Fruit fly (Drosophila melanogaster) whole organism, wandering third instar larva: ENCODE data around the gene CG2861.

Experiments used
- Abd-B ChIP-seq: fragments of >200 bp; optimal IDR thresholded peaks from 2 replicates; lab custom pipeline; 2017; ENCODE audit warnings: missing biosample characterization, missing genetic modification characterization
- CG9705 ChIP-seq: fragments of 200-800 bp; sonication (Bioruptor generic); optimal IDR thresholded peaks from 2 replicates; lab custom pipeline; 2018; ENCODE audit warnings: missing biosample characterization, mild to moderate bottlenecking, missing genetic modification characterization
- CrebA ChIP-seq: fragments of 200-800 bp; sonication (Bioruptor generic); optimal IDR thresholded peaks from 2 replicates; lab custom pipeline; 2016; ENCODE audit warnings: missing biosample characterization, mild to moderate bottlenecking, missing genetic modification characterization, borderline replicate concordance
- Dif ChIP-seq: fragments of 200-275, 200-300 bp; sonication (Bioruptor generic); optimal IDR thresholded peaks from 2 replicates; lab custom pipeline; 2018; ENCODE audit warnings: missing biosample characterization, missing genetic modification characterization; ENCODE audit not compliant: partially characterized antibody
- GATAd ChIP-seq: sonication (Bioruptor generic); optimal IDR thresholded peaks from 2 replicates; lab custom pipeline; 2016; ENCODE audit warnings: missing biosample characterization, missing genetic modification characterization
- HLH106 ChIP-seq: fragments of 200-800 bp; optimal IDR thresholded peaks from 3 replicates; lab custom pipeline; 2019; ENCODE audit warnings: missing biosample characterization, mild to moderate bottlenecking, missing genetic modification characterization, moderate library complexity
- Hr78 ChIP-seq: fragments of >200 bp; optimal IDR thresholded peaks from 2 replicates; lab custom pipeline; 2017; ENCODE audit warnings: missing biosample characterization, missing genetic modification characterization
- Hr83 ChIP-seq: fragments of 200-300 bp; sonication (Bioruptor generic); optimal IDR thresholded peaks from 2 replicates; lab custom pipeline; 2016; ENCODE audit warnings: missing biosample characterization, mild to moderate bottlenecking, missing genetic modification characterization, moderate library complexity; ENCODE audit not compliant: poor library complexity, severe bottlenecking
- Jra ChIP-seq: sonication (Bioruptor generic); optimal IDR thresholded peaks from 2 replicates; lab custom pipeline; 2016; ENCODE audit warnings: missing biosample characterization, missing genetic modification characterization
- Mio ChIP-seq: sonication (Bioruptor generic); optimal IDR thresholded peaks from 2 replicates; lab custom pipeline; 2016; ENCODE audit warnings: missing biosample characterization, missing genetic modification characterization
- N ChIP-seq: fragments of >200 bp; optimal IDR thresholded peaks from 2 replicates; lab custom pipeline; 2018; ENCODE audit warnings: missing biosample characterization, missing external identifiers, missing genetic modification characterization
- OdsH ChIP-seq: fragments of 200-800 bp; sonication (Bioruptor generic); optimal IDR thresholded peaks from 2 replicates; lab custom pipeline; 2016; ENCODE audit warnings: missing biosample characterization, mild to moderate bottlenecking, missing genetic modification characterization
- Rel ChIP-seq, 2 experiments: fragments of 200-800 bp; sonication (Bioruptor generic) in 1 of 2; optimal IDR thresholded peaks; 2 replicates in 1 of 2; 3 replicates in 1 of 2; lab custom pipeline; 2016 to 2019; ENCODE audit warnings: mild to moderate bottlenecking in 2 of 2, missing biosample characterization in 2 of 2, missing genetic modification characterization in 2 of 2, moderate library complexity in 1 of 2
- Vsx2 ChIP-seq: fragments of 200-300, 225-300 bp; sonication (Bioruptor generic); optimal IDR thresholded peaks from 2 replicates; lab custom pipeline; 2018; ENCODE audit warnings: missing biosample characterization, missing genetic modification characterization; ENCODE audit not compliant: partially characterized antibody
- br ChIP-seq: fragments of 200-800 bp; sonication (Bioruptor generic); optimal IDR thresholded peaks from 2 replicates; lab custom pipeline; 2016; ENCODE audit warnings: missing biosample characterization, missing genetic modification characterization
- brk ChIP-seq: fragments of 200-800 bp; sonication (Bioruptor generic); optimal IDR thresholded peaks from 2 replicates; lab custom pipeline; 2016; ENCODE audit warnings: missing biosample characterization, mild to moderate bottlenecking, missing genetic modification characterization
- dl ChIP-seq, 2 experiments: fragments of 175-275, 200-275 bp in 1 of 2; fragments of 200-275 bp in 1 of 2; sonication (Bioruptor generic); optimal IDR thresholded peaks; lab custom pipeline; 2018; ENCODE audit warnings: mild to moderate bottlenecking in 2 of 2, missing biosample characterization in 2 of 2, missing genetic modification characterization in 2 of 2, moderate library complexity in 2 of 2; ENCODE audit not compliant: partially characterized antibody in 2 of 2, insufficient read depth in 1 of 2
- dmrt93B ChIP-seq: fragments of 200-800 bp; sonication (Bioruptor generic); optimal IDR thresholded peaks from 2 replicates; lab custom pipeline; 2018; ENCODE audit warnings: missing biosample characterization, mild to moderate bottlenecking, missing genetic modification characterization
- dsf ChIP-seq: sonication (Bioruptor generic); optimal IDR thresholded peaks from 2 replicates; lab custom pipeline; 2016; ENCODE audit warnings: missing biosample characterization, missing genetic modification characterization, borderline replicate concordance
- ey ChIP-seq: fragments of 200-800 bp; sonication (Bioruptor generic); optimal IDR thresholded peaks from 2 replicates; lab custom pipeline; 2016; ENCODE audit warnings: missing biosample characterization, missing genetic modification characterization
- jim ChIP-seq: fragments of 175-275, 200-325 bp; sonication (Bioruptor generic); optimal IDR thresholded peaks from 2 replicates; lab custom pipeline; 2016; ENCODE audit warnings: missing biosample characterization, mild to moderate bottlenecking, missing genetic modification characterization
- lola ChIP-seq: fragments of >200 bp; optimal IDR thresholded peaks from 2 replicates; lab custom pipeline; 2017; ENCODE audit warnings: missing biosample characterization, missing genetic modification characterization
- psq ChIP-seq: fragments of 200-800 bp; sonication (Bioruptor generic); optimal IDR thresholded peaks from 3 replicates; lab custom pipeline; 2017; ENCODE audit warnings: missing biosample characterization, mild to moderate bottlenecking, missing genetic modification characterization, moderate library complexity
- rgr ChIP-seq: fragments of 200-800 bp; sonication (Bioruptor generic); optimal IDR thresholded peaks from 3 replicates; lab custom pipeline; 2016; ENCODE audit warnings: missing biosample characterization, mild to moderate bottlenecking, missing genetic modification characterization
- sage ChIP-seq: fragments of 200-800 bp; sonication (Bioruptor generic); optimal IDR thresholded peaks from 2 replicates; lab custom pipeline; 2016; ENCODE audit warnings: missing biosample characterization, mild to moderate bottlenecking, missing genetic modification characterization
- sv ChIP-seq: fragments of 200-800 bp; sonication (Bioruptor generic); optimal IDR thresholded peaks from 3 replicates; lab custom pipeline; 2016; ENCODE audit warnings: missing biosample characterization, missing genetic modification characterization
- tai ChIP-seq: sonication (Bioruptor generic); optimal IDR thresholded peaks from 2 replicates; lab custom pipeline; 2016; ENCODE audit warnings: missing biosample characterization, missing genetic modification characterization
- usp ChIP-seq: fragments of >200 bp; optimal IDR thresholded peaks from 2 replicates; lab custom pipeline; 2017; ENCODE audit warnings: missing biosample characterization, missing genetic modification characterization

Gene CG2861

dm6 chrX:4807826-4808225 lies 3.2 kb upstream of the CG2861 start:
- TF ChIP-seq dl (GFP tag; optimal IDR thresholded peaks at IDR 0.05; lab: Kevin White, UChicago; ENCODE audit: insufficient read depth in 1 of 2, partially characterized antibody in 2 of 2) (no peak), Hr78 (GFP tag; lab: Kevin White, UChicago) (no peak), ey (GFP tag; lab: Kevin White, UChicago) (no peak), sv (GFP tag; lab: Kevin White, UChicago) (no peak), lola (GFP tag; lab: Kevin White, UChicago) (no peak), OdsH (GFP tag; lab: Kevin White, UChicago) (no peak), CrebA (GFP tag; lab: Kevin White, UChicago) (no peak), Vsx2 (no peak), psq (GFP tag; lab: Kevin White, UChicago) (no peak), Mio (no peak), Hr83 (GFP tag; lab: Kevin White, UChicago) (no peak), usp (GFP tag; lab: Kevin White, UChicago) (no peak), Jra (GFP tag; lab: Kevin White, UChicago) (no peak), Abd-B (no peak), dsf (GFP tag; lab: Kevin White, UChicago) (no peak), tai (GFP tag; lab: Kevin White, UChicago) (no peak), dmrt93B (GFP tag; lab: Kevin White, UChicago) (no peak)

dm6 chrX:4783775-4784174 lies 20.9 kb downstream of the CG2861 start, which contains the start of gene CG6978:
CG6978 (plus strand) TSS chrX:4784075.
- TF ChIP-seq usp (GFP tag; lab: Kevin White, UChicago), result no peak
- no peak for TF ChIP-seq OdsH (GFP tag; lab: Kevin White, UChicago)
- no peak for TF ChIP-seq N (GFP tag; lab: Kevin White, UChicago)
- no peak for TF ChIP-seq dsf (GFP tag; lab: Kevin White, UChicago)
- TF ChIP-seq Hr83 (GFP tag; lab: Kevin White, UChicago), result no peak
- TF ChIP-seq, all 38 proteins: peak for 0

- TF ChIP-seq CrebA (GFP tag; lab: Kevin White, UChicago), result no peak
- no peak for TF ChIP-seq N (GFP tag; lab: Kevin White, UChicago)
- TF ChIP-seq OdsH (GFP tag; lab: Kevin White, UChicago), result no peak
- TF ChIP-seq lola (GFP tag; lab: Kevin White, UChicago), result no peak
- TF ChIP-seq Hr83 (GFP tag; lab: Kevin White, UChicago), result no peak
- TF ChIP-seq Rel (GFP tag; optimal IDR thresholded peaks at IDR 0.05; lab: Kevin White, UChicago), result no peak
- TF ChIP-seq Rel (tag; optimal IDR thresholded peaks at IDR 0.05; lab: Kevin White, UChicago), result no peak
These were observed 22.0 kb downstream of the CG2861 start, which contains the start of gene CG15471 for dm6 chrX:4782689-4783088. CG15471 (minus strand) TSS chrX:4782789.

DNA sequence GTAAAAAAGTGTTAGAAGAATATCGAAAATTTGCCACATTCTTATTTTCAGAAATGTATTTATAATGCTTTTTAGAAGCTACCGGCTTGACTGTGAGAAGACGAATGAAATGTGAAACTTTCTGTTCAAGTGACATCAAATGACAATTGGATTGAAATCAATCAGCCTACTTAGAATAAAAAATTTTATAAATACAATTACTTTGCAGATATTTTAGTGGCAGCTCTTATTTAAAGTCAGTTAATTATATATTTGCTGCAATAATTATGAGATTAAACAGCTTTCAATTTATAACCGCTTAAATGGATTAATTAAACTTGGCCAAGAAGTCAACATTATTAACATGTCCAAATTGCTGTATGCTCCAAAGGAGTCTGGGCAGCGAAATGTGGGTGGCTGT lies 27.4 kb downstream of the CG2861 start, which contains the start of gene CG2871:
Gene CG2871 (minus strand): TSS at position 101 of the 400 bp plus-strand sequence.
- TF ChIP-seq lola (GFP tag; lab: Kevin White, UChicago), result no peak
- no peak for TF ChIP-seq brk (GFP tag; lab: Kevin White, UChicago)
- TF ChIP-seq HLH106 (tag; lab: Kevin White, UChicago), result no peak
- no peak for TF ChIP-seq br (GFP tag; lab: Kevin White, UChicago)
- no peak for TF ChIP-seq sage
- no peak for TF ChIP-seq Hr83 (GFP tag; lab: Kevin White, UChicago)
- no peak for TF ChIP-seq Mio
- TF ChIP-seq OdsH (GFP tag; lab: Kevin White, UChicago), result no peak
- TF ChIP-seq rgr (GFP tag; lab: Kevin White, UChicago), result no peak
- TF ChIP-seq Jra (GFP tag; lab: Kevin White, UChicago), result no peak
- no peak for TF ChIP-seq sv (GFP tag; lab: Kevin White, UChicago)
- TF ChIP-seq jim (GFP tag; lab: Kevin White, UChicago), result no peak
- TF ChIP-seq usp (GFP tag; lab: Kevin White, UChicago), result no peak
- no peak for TF ChIP-seq dsf (GFP tag; lab: Kevin White, UChicago)
- no peak for TF ChIP-seq CG9705 (GFP tag; lab: Kevin White, UChicago)
- no peak for TF ChIP-seq GATAd
- no peak for TF ChIP-seq Dif (GFP tag; lab: Kevin White, UChicago)
- TF ChIP-seq tai (GFP tag; lab: Kevin White, UChicago), result no peak
- no peak for TF ChIP-seq N (GFP tag; lab: Kevin White, UChicago)
